1 fruit fly cellular context compared by ENCODE assay signal in the genomic region with DNA sequence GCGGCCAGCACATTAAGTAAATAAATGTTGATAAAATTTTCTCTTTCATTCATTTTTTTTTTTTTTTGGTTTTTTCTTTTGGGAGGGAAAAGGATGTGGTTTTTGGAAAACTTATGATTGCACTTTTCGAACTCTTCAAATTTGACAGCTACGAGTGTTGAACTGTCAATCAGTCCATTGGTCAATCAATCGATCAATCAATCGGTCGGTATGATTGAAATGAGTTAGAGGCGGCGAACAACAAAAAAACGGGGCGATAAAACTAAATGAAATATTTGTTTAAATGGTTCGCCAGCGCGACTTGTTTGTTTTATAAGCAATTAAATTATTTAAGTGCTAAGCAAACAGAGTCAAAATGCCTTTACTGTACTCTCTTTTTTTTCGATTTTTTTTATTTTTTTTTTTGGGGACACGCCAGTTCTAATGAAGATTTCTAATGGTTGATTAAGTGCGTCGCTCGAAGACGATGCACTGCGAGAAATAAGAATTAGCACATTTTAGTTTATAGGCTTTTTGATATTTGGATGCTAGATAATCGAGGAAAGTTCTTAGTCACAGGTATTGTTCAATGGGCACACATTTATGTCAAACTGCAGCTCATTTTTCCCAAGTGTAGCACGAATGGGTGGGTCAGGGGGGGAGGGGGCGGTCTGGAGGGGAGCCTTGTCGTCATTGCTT.
TF ChIP-seq lines count a peak whose summit lies in the region.

No protein-coding gene starts in this region.

TF ChIP-seq in whole organism, embryonic, 481 proteins besides CTCF, POLR2A, EP300 and RAD21 (continued from another document):
- TF ChIP-seq Atf6 (GFP tag; IDR thresholded peaks at IDR 0.05; lab: Robert Waterston, UW) (peak; percentile 71), HLH3B (GFP tag; IDR thresholded peaks at IDR 0.05; lab: Robert Waterston, UW) (peak; percentile 80), CG15479 (GFP tag; optimal IDR thresholded peaks at IDR 0.05; lab: Kevin White, UChicago) (no peak), CG31388 (GFP tag; optimal IDR thresholded peaks at IDR 0.05; lab: Kevin White, UChicago) (peak; percentile 62), CG15601 (tag; optimal IDR thresholded peaks at IDR 0.05; lab: Kevin White, UChicago) (peak; percentile 72), btn (GFP tag; optimal IDR thresholded peaks at IDR 0.05; lab: Kevin White, UChicago) (peak; percentile 58), lilli (GFP tag; optimal IDR thresholded peaks at IDR 0.05; lab: Kevin White, UChicago) (peak; percentile 70), Oli (tag; optimal IDR thresholded peaks at IDR 0.05; lab: Kevin White, UChicago) (peak; percentile 85), CG8089 (GFP tag; optimal IDR thresholded peaks at IDR 0.05; lab: Kevin White, UChicago) (peak; percentile 72), Poxn (GFP tag; IDR thresholded peaks at IDR 0.05; lab: Robert Waterston, UW) (no peak), CG7839 (tag; optimal IDR thresholded peaks at IDR 0.05; lab: Kevin White, UChicago) (peak; percentile 87), Fer3 (tag; optimal IDR thresholded peaks at IDR 0.05; lab: Kevin White, UChicago) (peak; percentile 71), Dip3 (GFP tag; optimal IDR thresholded peaks at IDR 0.05; lab: Kevin White, UChicago) (peak; percentile 63), CG18011 (GFP tag; optimal IDR thresholded peaks at IDR 0.05; lab: Kevin White, UChicago) (peak; percentile 33), zfh2 (GFP tag; optimal IDR thresholded peaks at IDR 0.05; lab: Kevin White, UChicago) (peak; percentile 58), CG3838 (GFP tag; optimal IDR thresholded peaks at IDR 0.05; lab: Kevin White, UChicago) (no peak), nmo (GFP tag; optimal IDR thresholded peaks at IDR 0.05; lab: Kevin White, UChicago) (peak; percentile 88), dan (GFP tag; IDR thresholded peaks at IDR 0.05; lab: Robert Waterston, UW) (peak; percentile 56; the same call in 1 of the 2 replicates), salm (tag; optimal IDR thresholded peaks at IDR 0.05; lab: Kevin White, UChicago) (peak; percentile 65), nau (GFP tag; optimal IDR thresholded peaks at IDR 0.05; lab: Kevin White, UChicago) (peak; percentile 63), CG31365 (tag; optimal IDR thresholded peaks at IDR 0.05; lab: Kevin White, UChicago) (peak; percentile 52), Nf-YC (tag; optimal IDR thresholded peaks at IDR 0.05; lab: Kevin White, UChicago) (peak; percentile 29), Mad (GFP tag; optimal IDR thresholded peaks at IDR 0.05; lab: Kevin White, UChicago) (peak; percentile 63), chif (GFP tag; optimal IDR thresholded peaks at IDR 0.05; lab: Kevin White, UChicago) (peak; percentile 61 to 71), cwo (GFP tag; optimal IDR thresholded peaks at IDR 0.05; lab: Kevin White, UChicago) (peak; percentile 62), Tbp (GFP tag; optimal IDR thresholded peaks at IDR 0.05; lab: Kevin White, UChicago) (no peak), Hr51 (GFP tag; optimal IDR thresholded peaks at IDR 0.05; lab: Kevin White, UChicago) (peak; percentile 47 to 80), gsb-n (tag; optimal IDR thresholded peaks at IDR 0.05; lab: Kevin White, UChicago) (peak; percentile 67), chm (GFP tag; IDR thresholded peaks at IDR 0.05; lab: Robert Waterston, UW) (peak; percentile 77), H15 (GFP tag; IDR thresholded peaks at IDR 0.05; lab: Robert Waterston, UW) (peak; percentile 79), hbn (GFP tag; IDR thresholded peaks at IDR 0.05; lab: Robert Waterston, UW; ENCODE audit: partially characterized antibody) (no peak), Med (GFP tag; lab: Kevin White, UChicago) (peak; percentile 95), gt (GFP tag; IDR thresholded peaks at IDR 0.05; lab: Robert Waterston, UW) (peak; percentile 56; the same call in 1 of the 2 replicates), CG6254 (GFP tag; optimal IDR thresholded peaks at IDR 0.05; lab: Kevin White, UChicago) (peak; percentile 65), Ravus (GFP tag; IDR thresholded peaks at IDR 0.05; lab: Robert Waterston, UW) (0 out of 2 replicates have a peak, but pooled peaks have one; percentile 17), Bgb (GFP tag; IDR thresholded peaks at IDR 0.05; lab: Robert Waterston, UW; ENCODE audit: partially characterized antibody) (no peak), nerfin-1 (tag; optimal IDR thresholded peaks at IDR 0.05; lab: Kevin White, UChicago) (peak; percentile 69), sens (GFP tag; lab: Kevin White, UChicago) (peak; percentile 95), sima (GFP tag; optimal IDR thresholded peaks at IDR 0.05; lab: Kevin White, UChicago) (peak; percentile 63), CG12659 (GFP tag; optimal IDR thresholded peaks at IDR 0.05; lab: Kevin White, UChicago) (peak; percentile 74), CG9437 (GFP tag; optimal IDR thresholded peaks at IDR 0.05; lab: Kevin White, UChicago) (peak; percentile 56), CG34224 (GFP tag; IDR thresholded peaks at IDR 0.05; lab: Robert Waterston, UW; ENCODE audit: partially characterized antibody) (no peak), NfI (GFP tag; optimal IDR thresholded peaks at IDR 0.05; lab: Kevin White, UChicago) (peak; percentile 84), amos (GFP tag; IDR thresholded peaks at IDR 0.05; lab: Robert Waterston, UW; ENCODE audit: partially characterized antibody) (no peak), Pdp1 (GFP tag; optimal IDR thresholded peaks at IDR 0.05; lab: Kevin White, UChicago) (peak; percentile 61 to 67), Xbp1 (GFP tag; optimal IDR thresholded peaks at IDR 0.05; lab: Kevin White, UChicago) (peak; percentile 88), CG18476 (GFP tag; optimal IDR thresholded peaks at IDR 0.05; lab: Kevin White, UChicago) (peak; percentile 28), ssp (GFP tag; IDR thresholded peaks at IDR 0.05; lab: Robert Waterston, UW) (peak; percentile 77)
